Worm (Caenorhabditis elegans): ENCODE data around the gene nlp-9.

- TF ChIP-seq tbx-11 (GFP tag; IDR thresholded peaks at IDR 0.05) (no peak), ama-1 (optimal IDR thresholded peaks at IDR 0.05) (no peak), hmbx-1 (tag; optimal IDR thresholded peaks at IDR 0.05) (no peak), sea-1 (GFP tag; conservative IDR thresholded peaks at IDR 0.05) (no peak), scrt-1 (GFP tag; IDR thresholded peaks at IDR 0.05) (no peak), B0310.2 (tag; optimal IDR thresholded peaks at IDR 0.05) (no peak), hmg-4 (GFP tag; optimal IDR thresholded peaks at IDR 0.05) (no peak), flt-1 (GFP tag; IDR thresholded peaks at IDR 0.05) (no peak)
Observed at ce11 chrV:4195283-4195682, 24.2 kb upstream of the nlp-9 start, which contains the start of gene algn-5.

Data from whole organism, early embryonic.